In the genomic region with DNA sequence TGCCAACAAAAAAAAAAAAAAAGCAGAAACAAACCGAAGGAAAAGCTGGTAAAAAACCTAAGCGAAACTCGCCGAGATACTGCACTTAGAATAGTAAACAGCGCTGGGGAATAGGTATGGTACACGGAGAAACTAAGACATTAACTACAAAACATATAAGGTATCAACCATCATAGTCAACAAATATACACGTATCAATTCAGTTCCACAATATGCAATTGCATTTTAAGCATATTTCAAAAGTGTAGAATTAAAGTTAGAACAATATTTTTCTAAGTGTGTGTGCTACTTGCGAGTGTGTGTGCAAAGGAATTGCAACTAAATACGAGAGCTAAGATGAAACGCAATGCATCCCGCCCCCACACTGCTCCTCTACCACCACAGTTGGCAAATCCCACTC, we compare ENCODE assay signal across 1 fruit fly cellular context.
TF ChIP-seq lines count a peak whose summit lies in the region.

No protein-coding gene starts in this region.

TF ChIP-seq in whole organism, prepupa, 60 proteins besides CTCF, POLR2A, EP300 and RAD21 (continued from another document):
- TF ChIP-seq CG7368 (GFP tag; optimal IDR thresholded peaks at IDR 0.05; lab: Kevin White, UChicago) (peak; percentile 9), Smox (GFP tag; optimal IDR thresholded peaks at IDR 0.05; lab: Kevin White, UChicago) (no peak), CG9139 (GFP tag; optimal IDR thresholded peaks at IDR 0.05; lab: Kevin White, UChicago) (no peak), fd85E (GFP tag; optimal IDR thresholded peaks at IDR 0.05; lab: Kevin White, UChicago) (no peak), dsx (GFP tag; optimal IDR thresholded peaks at IDR 0.05; lab: Kevin White, UChicago; ENCODE audit: poor library complexity, severe bottlenecking) (peak; percentile 31), achi (GFP tag; optimal IDR thresholded peaks at IDR 0.05; lab: Kevin White, UChicago) (peak; percentile 71), CG15336 (GFP tag; IDR thresholded peaks at IDR 0.05; lab: Robert Waterston, UW) (peak; percentile 92), CG8319 (GFP tag; optimal IDR thresholded peaks at IDR 0.05; lab: Kevin White, UChicago) (peak; percentile 20), esn (GFP tag; optimal IDR thresholded peaks at IDR 0.05; lab: Kevin White, UChicago) (peak; percentile 15), CG3032 (tag; optimal IDR thresholded peaks at IDR 0.05; lab: Kevin White, UChicago) (peak; percentile 52), topi (GFP tag; optimal IDR thresholded peaks at IDR 0.05; lab: Kevin White, UChicago) (peak; percentile 48), CG11902 (GFP tag; optimal IDR thresholded peaks at IDR 0.05; lab: Kevin White, UChicago) (no peak), Hr39 (GFP tag; optimal IDR thresholded peaks at IDR 0.05; lab: Kevin White, UChicago) (no peak), CG6808 (GFP tag; optimal IDR thresholded peaks at IDR 0.05; lab: Kevin White, UChicago) (no peak), fd59A (GFP tag; optimal IDR thresholded peaks at IDR 0.05; lab: Kevin White, UChicago) (no peak), OdsH (GFP tag; optimal IDR thresholded peaks at IDR 0.05; lab: Kevin White, UChicago) (peak; percentile 72), Hr4 (GFP tag; optimal IDR thresholded peaks at IDR 0.05; lab: Kevin White, UChicago) (peak; percentile 71), Lpt (GFP tag; optimal IDR thresholded peaks at IDR 0.05; lab: Kevin White, UChicago) (peak; percentile 61)
